Worm (Caenorhabditis elegans): Measurements from ENCODE around the gene C53C7.3.

DNA sequence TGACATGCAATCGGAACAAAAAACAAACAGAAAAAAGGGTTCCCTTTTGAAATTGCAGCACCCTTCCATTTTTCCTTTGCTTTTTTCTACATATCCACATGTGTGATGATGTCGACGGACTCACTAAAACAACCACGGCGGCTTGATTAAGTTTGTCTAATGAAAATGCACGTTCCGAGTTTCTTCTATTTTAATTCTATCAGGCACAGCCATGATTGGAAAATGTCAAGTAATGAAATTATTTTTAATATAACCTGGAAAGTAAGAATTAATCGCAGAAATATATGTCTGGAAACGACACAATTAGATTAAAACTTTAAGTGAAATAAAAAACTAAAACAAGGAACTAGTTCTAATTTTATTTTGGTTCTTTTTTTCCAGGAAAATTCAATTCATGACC is 14.5 kb upstream of the C53C7.3 start:
- TF ChIP-seq lin-11 (tag; optimal IDR thresholded peaks at IDR 0.05) (no peak), nhr-11 (tag; optimal IDR thresholded peaks at IDR 0.05) (no peak), egl-27 (tag; optimal IDR thresholded peaks at IDR 0.05) (no peak), unc-62 (GFP tag; optimal IDR thresholded peaks at IDR 0.05) (no peak), ztf-4 (tag; optimal IDR thresholded peaks at IDR 0.05) (no peak), ztf-1 (GFP tag; conservative IDR thresholded peaks at IDR 0.05) (no peak), elt-1 (tag; optimal IDR thresholded peaks at IDR 0.05) (no peak), R02D3.7 (tag; optimal IDR thresholded peaks at IDR 0.05) (no peak)
